Worm (Caenorhabditis elegans): ENCODE results near the gene C02C6.14.

DNA sequence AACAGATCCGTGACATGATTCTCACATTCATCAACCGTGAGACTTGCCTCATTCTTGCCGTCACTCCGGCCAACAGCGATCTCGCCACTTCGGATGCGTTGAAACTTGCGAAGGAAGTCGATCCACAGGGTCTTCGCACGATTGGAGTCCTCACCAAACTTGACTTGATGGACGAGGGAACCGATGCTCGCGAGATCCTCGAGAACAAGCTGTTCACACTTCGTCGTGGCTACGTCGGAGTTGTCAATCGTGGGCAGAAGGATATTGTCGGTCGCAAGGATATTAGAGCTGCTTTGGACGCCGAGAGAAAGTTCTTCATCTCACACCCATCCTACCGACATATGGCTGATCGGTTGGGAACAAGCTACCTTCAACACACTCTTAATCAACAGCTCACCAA lies 32.2 kb downstream of the C02C6.14 start:
- TF ChIP-seq nhr-237 (tag; optimal IDR thresholded peaks at IDR 0.05), result no peak
- no peak for TF ChIP-seq hlh-17 (GFP tag; optimal IDR thresholded peaks at IDR 0.05; ENCODE audit: borderline replicate concordance)
- no peak for TF ChIP-seq ztf-11 (tag; optimal IDR thresholded peaks at IDR 0.05)
- TF ChIP-seq pqm-1 (tag; optimal IDR thresholded peaks at IDR 0.05), result no peak
- TF ChIP-seq lsy-2 (tag; optimal IDR thresholded peaks at IDR 0.05), result no peak
- no peak for TF ChIP-seq snpc-4 (tag; optimal IDR thresholded peaks at IDR 0.05)
- no peak for TF ChIP-seq unc-98 (GFP tag; IDR thresholded peaks at IDR 0.05)
- no peak for TF ChIP-seq elt-2 (tag; optimal IDR thresholded peaks at IDR 0.05)
- no peak for TF ChIP-seq efl-3 (GFP tag; optimal IDR thresholded peaks at IDR 0.05)
- no peak for TF ChIP-seq nhr-11 (tag; optimal IDR thresholded peaks at IDR 0.05)
- no peak for TF ChIP-seq unc-86 (tag; optimal IDR thresholded peaks at IDR 0.05)
